Fruit fly (Drosophila melanogaster): ENCODE results near the gene sturkopf.

sturkopf gene

dm6 chr3L:1323136-1323535 lies 10.0 kb upstream of the sturkopf start (continued):
- TF ChIP-seq Rel (GFP tag; optimal IDR thresholded peaks at IDR 0.05) (no peak), Rel (tag; optimal IDR thresholded peaks at IDR 0.05) (no peak), CG32264 (GFP tag; optimal IDR thresholded peaks at IDR 0.05) (no peak), fru (GFP tag; optimal IDR thresholded peaks at IDR 0.05) (peak; percentile 36), dl (GFP tag; optimal IDR thresholded peaks at IDR 0.05; ENCODE audit: insufficient read depth in 1 of 2, partially characterized antibody in 2 of 2) (no peak), h (GFP tag; optimal IDR thresholded peaks at IDR 0.05) (no peak), woc (GFP tag; optimal IDR thresholded peaks at IDR 0.05) (no peak), Mio (GFP tag; optimal IDR thresholded peaks at IDR 0.05) (no peak), foxo (GFP tag; optimal IDR thresholded peaks at IDR 0.05) (peak in 1 of 2 experiments; percentile 40), Myc (optimal IDR thresholded peaks at IDR 0.05) (no peak), Sp1 (GFP tag; optimal IDR thresholded peaks at IDR 0.05) (peak; percentile 15), lola (GFP tag; optimal IDR thresholded peaks at IDR 0.05) (no peak)

dm6 chr3L:1322706-1323105 lies 9.5 kb upstream of the sturkopf start, which contains the start of gene CG9184:
Gene CG9184, minus strand, starts transcription at chr3L:1322806.
- no peak for TF ChIP-seq Abd-B (GFP tag; optimal IDR thresholded peaks at IDR 0.05)

- TF ChIP-seq Dfd (GFP tag; optimal IDR thresholded peaks at IDR 0.05) (peak; percentile 99), Hnf4 (GFP tag; optimal IDR thresholded peaks at IDR 0.05) (no peak)
Observed at dm6 chr3L:1322159-1322558, 9.0 kb upstream of the sturkopf start.

- TF ChIP-seq usp (GFP tag; optimal IDR thresholded peaks at IDR 0.05), result no peak
- TF ChIP-seq rgr (GFP tag; optimal IDR thresholded peaks at IDR 0.05), result peak; percentile 41
- TF ChIP-seq tai (GFP tag; optimal IDR thresholded peaks at IDR 0.05), result no peak
- peak; percentile 75 for TF ChIP-seq sage (GFP tag; optimal IDR thresholded peaks at IDR 0.05)
- no peak for TF ChIP-seq sv (GFP tag; optimal IDR thresholded peaks at IDR 0.05)
- TF ChIP-seq CG32264 (GFP tag; optimal IDR thresholded peaks at IDR 0.05), result peak; percentile 30
- peak; percentile 44 for TF ChIP-seq Rel (GFP tag; optimal IDR thresholded peaks at IDR 0.05)
- TF ChIP-seq Rel (tag; optimal IDR thresholded peaks at IDR 0.05), result peak; percentile 48
- peak; percentile 62 for TF ChIP-seq br (GFP tag; optimal IDR thresholded peaks at IDR 0.05)
- peak; percentile 53 for TF ChIP-seq psq (GFP tag; optimal IDR thresholded peaks at IDR 0.05)
- no peak for TF ChIP-seq dl (GFP tag; optimal IDR thresholded peaks at IDR 0.05; ENCODE audit: insufficient read depth in 1 of 2, partially characterized antibody in 2 of 2)
- TF ChIP-seq HLH106 (tag; optimal IDR thresholded peaks at IDR 0.05), result no peak
- TF ChIP-seq Jra (GFP tag; optimal IDR thresholded peaks at IDR 0.05), result peak; percentile 94
- TF ChIP-seq lola (GFP tag; optimal IDR thresholded peaks at IDR 0.05), result no peak
- TF ChIP-seq Dif (GFP tag; optimal IDR thresholded peaks at IDR 0.05; ENCODE audit: partially characterized antibody), result no peak
- no peak for TF ChIP-seq Mio (GFP tag; optimal IDR thresholded peaks at IDR 0.05)
- TF ChIP-seq woc (GFP tag; optimal IDR thresholded peaks at IDR 0.05), result no peak
- TF ChIP-seq jim (GFP tag; optimal IDR thresholded peaks at IDR 0.05), result no peak
- TF ChIP-seq Hnf4 (GFP tag; optimal IDR thresholded peaks at IDR 0.05), result peak; percentile 56
- peak; percentile 71 for TF ChIP-seq h (GFP tag; optimal IDR thresholded peaks at IDR 0.05)
- no peak for TF ChIP-seq CrebA (GFP tag; optimal IDR thresholded peaks at IDR 0.05; ENCODE audit: borderline replicate concordance)
- TF ChIP-seq Myc (optimal IDR thresholded peaks at IDR 0.05), result no peak
- TF ChIP-seq dsf (GFP tag; optimal IDR thresholded peaks at IDR 0.05; ENCODE audit: borderline replicate concordance), result no peak
- no peak for TF ChIP-seq Dfd (GFP tag; optimal IDR thresholded peaks at IDR 0.05)
- TF ChIP-seq pan (optimal IDR thresholded peaks at IDR 0.05), result no peak
- peak; percentile 59 for TF ChIP-seq fru (GFP tag; optimal IDR thresholded peaks at IDR 0.05)
- no peak for TF ChIP-seq N (GFP tag; optimal IDR thresholded peaks at IDR 0.05)
- TF ChIP-seq Vsx2 (GFP tag; optimal IDR thresholded peaks at IDR 0.05; ENCODE audit: partially characterized antibody), result no peak
- no peak for TF ChIP-seq GATAd (GFP tag; optimal IDR thresholded peaks at IDR 0.05)
- TF ChIP-seq Sp1 (GFP tag; optimal IDR thresholded peaks at IDR 0.05), result peak; percentile 32
- no peak for TF ChIP-seq dmrt93B (GFP tag; optimal IDR thresholded peaks at IDR 0.05)
- TF ChIP-seq foxo (GFP tag; optimal IDR thresholded peaks at IDR 0.05), result no peak
- TF ChIP-seq Hr83 (GFP tag; optimal IDR thresholded peaks at IDR 0.05; ENCODE audit: poor library complexity, severe bottlenecking), result peak; percentile 63
- no peak for TF ChIP-seq Hr78 (GFP tag; optimal IDR thresholded peaks at IDR 0.05)
- TF ChIP-seq CG9705 (GFP tag; optimal IDR thresholded peaks at IDR 0.05), result no peak
- TF ChIP-seq OdsH (GFP tag; optimal IDR thresholded peaks at IDR 0.05), result peak; percentile 58
- TF ChIP-seq Abd-B (GFP tag; optimal IDR thresholded peaks at IDR 0.05), result no peak
- TF ChIP-seq brk (GFP tag; optimal IDR thresholded peaks at IDR 0.05), result no peak
- no peak for TF ChIP-seq ey (GFP tag; optimal IDR thresholded peaks at IDR 0.05)
Observed at dm6 chr3L:1320931-1321556, 7.9 kb upstream of the sturkopf start.

Data from whole organism, wandering third instar larva.